Worm (Caenorhabditis elegans): ENCODE data around the gene srz-5.

Gene srz-5

ce11 chrII:3547282-3547681, 32.8 kb upstream of the srz-5 start:
- TF ChIP-seq mxl-2 (GFP tag; conservative IDR thresholded peaks at IDR 0.05), result no peak
- no peak for TF ChIP-seq spr-1 (tag; optimal IDR thresholded peaks at IDR 0.05)
- TF ChIP-seq saeg-2 (GFP tag; IDR thresholded peaks at IDR 0.05), result no peak
- TF ChIP-seq mes-2 (tag; optimal IDR thresholded peaks at IDR 0.05; ENCODE audit: poor library complexity, severe bottlenecking), result no peak
- peak; percentile 88 for TF ChIP-seq aha-1 (tag)
- TF ChIP-seq tag-97 (GFP tag; IDR thresholded peaks at IDR 0.05), result no peak
- TF ChIP-seq zip-2 (tag; optimal IDR thresholded peaks at IDR 0.05), result no peak
- TF ChIP-seq ces-1 (GFP tag; optimal IDR thresholded peaks at IDR 0.05), result no peak
- TF ChIP-seq nhr-237 (tag; optimal IDR thresholded peaks at IDR 0.05), result no peak
- no peak for TF ChIP-seq php-3 (GFP tag; IDR thresholded peaks at IDR 0.05)
- no peak for TF ChIP-seq Y75B8A.6 (GFP tag; IDR thresholded peaks at IDR 0.05)
- TF ChIP-seq Y48G9A.11 (GFP tag; IDR thresholded peaks at IDR 0.05), result no peak
- no peak for TF ChIP-seq nhr-77 (tag; optimal IDR thresholded peaks at IDR 0.05)
- no peak for TF ChIP-seq nhr-11 (tag; optimal IDR thresholded peaks at IDR 0.05)
- no peak for TF ChIP-seq mxl-3 (GFP tag; optimal IDR thresholded peaks at IDR 0.05)
- TF ChIP-seq Y5F2A.4 (GFP tag; optimal IDR thresholded peaks at IDR 0.05), result no peak
- TF ChIP-seq lin-15B (tag; optimal IDR thresholded peaks at IDR 0.05), result no peak
- TF ChIP-seq daf-19 (GFP tag; conservative IDR thresholded peaks at IDR 0.05), result no peak
- no peak for TF ChIP-seq lin-29 (GFP tag; IDR thresholded peaks at IDR 0.05)
- TF ChIP-seq duxl-1 (tag; optimal IDR thresholded peaks at IDR 0.05; ENCODE audit: poor library complexity), result no peak
- TF ChIP-seq mep-1 (tag; optimal IDR thresholded peaks at IDR 0.05), result peak; percentile 37
- TF ChIP-seq nhr-25 (tag; optimal IDR thresholded peaks at IDR 0.05; ENCODE audit: borderline replicate concordance, insufficient read depth), result no peak
- TF ChIP-seq spr-3 (GFP tag; optimal IDR thresholded peaks at IDR 0.05), result no peak
- peak; percentile 7 to 69 for TF ChIP-seq lsy-2 (tag; optimal IDR thresholded peaks at IDR 0.05)
- peak in 1 of 2 experiments; percentile 85 for TF ChIP-seq unc-62 (GFP tag; optimal IDR thresholded peaks at IDR 0.05 in 1 of 2)
- TF ChIP-seq unc-62 (tag; optimal IDR thresholded peaks at IDR 0.05), result no peak
- TF ChIP-seq dmd-6 (GFP tag; IDR thresholded peaks at IDR 0.05), result no peak
- no peak for TF ChIP-seq F37D6.2 (tag; optimal IDR thresholded peaks at IDR 0.05)
- no peak for TF ChIP-seq skn-1 (tag; optimal IDR thresholded peaks at IDR 0.05)
- TF ChIP-seq zfp-3 (GFP tag; conservative IDR thresholded peaks at IDR 0.05), result no peak
- peak; percentile 8 for TF ChIP-seq dpl-1 (GFP tag; optimal IDR thresholded peaks at IDR 0.05)
- peak; percentile 42 for TF ChIP-seq rbr-2 (tag; optimal IDR thresholded peaks at IDR 0.05)
- no peak for TF ChIP-seq nhr-42 (GFP tag; IDR thresholded peaks at IDR 0.05)
- no peak for TF ChIP-seq lin-13 (GFP tag; optimal IDR thresholded peaks at IDR 0.05)
- TF ChIP-seq madf-9 (GFP tag; conservative IDR thresholded peaks at IDR 0.05), result no peak
- TF ChIP-seq gei-8 (GFP tag; optimal IDR thresholded peaks at IDR 0.05), result no peak
- TF ChIP-seq snpc-4 (tag; optimal IDR thresholded peaks at IDR 0.05), result no peak
- TF ChIP-seq jun-1 (tag; optimal IDR thresholded peaks at IDR 0.05), result no peak
- peak; percentile 33 for TF ChIP-seq dve-1 (tag; optimal IDR thresholded peaks at IDR 0.05; ENCODE audit: insufficient read depth)
- TF ChIP-seq nhr-28 (tag; optimal IDR thresholded peaks at IDR 0.05), result no peak
- no peak for TF ChIP-seq ctbp-1 (GFP tag; IDR thresholded peaks at IDR 0.05)
- TF ChIP-seq Y105C5A.15 (GFP tag; IDR thresholded peaks at IDR 0.05), result no peak
- no peak for TF ChIP-seq D1046.2 (GFP tag; IDR thresholded peaks at IDR 0.05)
- TF ChIP-seq ceh-32 (tag; optimal IDR thresholded peaks at IDR 0.05; ENCODE audit: poor library complexity), result no peak
- TF ChIP-seq fkh-10 (GFP tag; optimal IDR thresholded peaks at IDR 0.05), result peak; percentile 22
- no peak for TF ChIP-seq dmd-8 (GFP tag; IDR thresholded peaks at IDR 0.05)
- peak; percentile 24 for TF ChIP-seq hlh-30 (tag; optimal IDR thresholded peaks at IDR 0.05; ENCODE audit: insufficient read depth)
- no peak for TF ChIP-seq nhr-76 (tag; optimal IDR thresholded peaks at IDR 0.05)
- TF ChIP-seq ZK337.2 (GFP tag; IDR thresholded peaks at IDR 0.05), result no peak
- TF ChIP-seq tra-1 (GFP tag; IDR thresholded peaks at IDR 0.05), result no peak
- TF ChIP-seq ceh-82 (tag; optimal IDR thresholded peaks at IDR 0.05), result no peak
- peak in 1 of 2 experiments; percentile 51 for TF ChIP-seq mdl-1 (tag; optimal IDR thresholded peaks at IDR 0.05)
